Worm (Caenorhabditis elegans) whole organism, late embryonic: ENCODE data around the gene lin-15B.

Source experiments
- ceh-30 ChIP-seq: fragments of 150-350 bp; optimal IDR thresholded peaks from 2 replicates; lab custom pipeline; 2014; ENCODE audit warnings: missing biosample characterization, missing genetic modification characterization
- dmd-4 ChIP-seq: sonication (generic microtip); optimal IDR thresholded peaks from 2 replicates; lab custom pipeline; 2016; ENCODE audit warnings: borderline replicate concordance, missing genetic modification characterization, missing compliant biosample characterization
- ets-4 ChIP-seq: sonication (generic microtip); optimal IDR thresholded peaks from 2 replicates; lab custom pipeline; 2016; ENCODE audit warnings: missing genetic modification characterization, missing compliant biosample characterization
- hlh-30 ChIP-seq: sonication (generic microtip); optimal IDR thresholded peaks from 2 replicates; lab custom pipeline; 2017; ENCODE audit warnings: antibody characterized with exemption, missing genetic modification characterization, missing compliant biosample characterization; ENCODE audit not compliant: insufficient read depth
- hlh-6 ChIP-seq: sonication (generic microtip); optimal IDR thresholded peaks from 2 replicates; lab custom pipeline; 2016; ENCODE audit warnings: missing genotype, missing genetic modification characterization, missing compliant biosample characterization
- pha-4 ChIP-seq: fragments of 150-350 bp; optimal IDR thresholded peaks from 2 replicates; lab custom pipeline; 2018; ENCODE audit warnings: missing biosample characterization, missing genetic modification reagents, missing genetic modification characterization
- pqm-1 ChIP-seq: sonication (generic microtip); optimal IDR thresholded peaks from 2 replicates; lab custom pipeline; 2016; ENCODE audit warnings: missing genetic modification characterization, missing compliant biosample characterization
- rnt-1 ChIP-seq: sonication (generic microtip); optimal IDR thresholded peaks from 2 replicates; lab custom pipeline; 2016; ENCODE audit warnings: missing genetic modification characterization, missing compliant biosample characterization
- sox-2 ChIP-seq: fragments of 200-800 bp; sonication (Bioruptor generic); IDR thresholded peaks from 2 replicates; pipeline ENCODE4 v1.3.6; 2022; ENCODE audit warnings: missing genetic modification reagents, missing genetic modification characterization, missing compliant biosample characterization

DNA sequence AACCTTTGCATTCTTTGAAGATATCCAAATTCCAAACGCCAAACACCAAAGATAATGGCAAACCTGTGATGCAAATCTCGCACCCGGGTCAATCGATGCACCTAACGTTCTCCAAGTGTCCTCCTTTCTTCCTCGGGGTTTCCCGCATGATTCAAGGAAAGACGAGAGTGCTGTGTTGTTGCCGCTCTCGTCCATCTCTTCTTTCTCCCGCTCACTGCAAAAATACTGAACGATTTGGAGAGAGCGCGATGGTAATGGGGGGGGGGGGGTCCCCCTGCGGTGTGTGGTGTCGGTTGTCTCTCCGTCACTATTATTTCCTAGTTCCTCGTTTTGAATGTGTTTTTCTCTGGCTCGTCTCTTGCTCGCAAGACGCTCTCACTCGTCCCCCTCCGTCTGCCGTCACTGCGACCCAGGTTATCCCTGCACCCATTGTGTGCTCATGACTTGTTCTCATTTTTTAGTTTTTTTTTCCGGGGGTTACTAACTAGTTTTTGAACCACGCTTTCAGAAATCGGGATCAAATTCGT, 18.5 kb upstream of the lin-15B start:
- TF ChIP-seq hlh-6 (tag; lab: Kevin White, UChicago) = peak; percentile 64
- no peak for TF ChIP-seq pha-4
- TF ChIP-seq ceh-30 (tag; lab: Kevin White, UChicago) = peak; percentile 63
- peak; percentile 90 for TF ChIP-seq rnt-1 (tag; lab: Kevin White, UChicago)
- TF ChIP-seq sox-2 (GFP tag; lab: Robert Waterston, UW) = peak; percentile 52
- TF ChIP-seq hlh-30 (tag; lab: Kevin White, UChicago) = peak; percentile 85
- no peak for TF ChIP-seq pqm-1 (tag; lab: Kevin White, UChicago)
- peak; percentile 59 for TF ChIP-seq ets-4 (tag; lab: Kevin White, UChicago)
- TF ChIP-seq dmd-4 (tag; lab: Kevin White, UChicago) = no peak
